Worm (Caenorhabditis elegans): ENCODE data around the gene C36C5.14.

- no peak for TF ChIP-seq unc-62 (GFP tag; optimal IDR thresholded peaks at IDR 0.05)
- no peak for TF ChIP-seq elt-1 (tag; optimal IDR thresholded peaks at IDR 0.05)
- no peak for TF ChIP-seq nhr-77 (tag; optimal IDR thresholded peaks at IDR 0.05)
- no peak for TF ChIP-seq fos-1 (tag; optimal IDR thresholded peaks at IDR 0.05)
- TF ChIP-seq nhr-21 (tag; optimal IDR thresholded peaks at IDR 0.05), result no peak
- no peak for TF ChIP-seq ama-1 (optimal IDR thresholded peaks at IDR 0.05)
- no peak for TF ChIP-seq lin-13 (GFP tag; optimal IDR thresholded peaks at IDR 0.05)
Observed at ce11 chrV:3165438-3165837, at the start of gene C36C5.14.

All from whole organism, L2 larva.